Fruit fly (Drosophila melanogaster) S2 (cell line): ENCODE measurements around the gene CG15482.
"Not testable (repeated sequence)": the region's sequence is repeated elsewhere in the genome, so short reads cannot be mapped to it uniquely, and the experiment has no call there.

Experiments
- CG8478 ChIP-seq: fragments of >200 bp; optimal IDR thresholded peaks from 2 replicates; lab custom pipeline; 2018
- CTCF ChIP-seq, 2 experiments: fragments of >200 bp; optimal IDR thresholded peaks; 2 replicates each; lab custom pipeline; 2018

DNA sequence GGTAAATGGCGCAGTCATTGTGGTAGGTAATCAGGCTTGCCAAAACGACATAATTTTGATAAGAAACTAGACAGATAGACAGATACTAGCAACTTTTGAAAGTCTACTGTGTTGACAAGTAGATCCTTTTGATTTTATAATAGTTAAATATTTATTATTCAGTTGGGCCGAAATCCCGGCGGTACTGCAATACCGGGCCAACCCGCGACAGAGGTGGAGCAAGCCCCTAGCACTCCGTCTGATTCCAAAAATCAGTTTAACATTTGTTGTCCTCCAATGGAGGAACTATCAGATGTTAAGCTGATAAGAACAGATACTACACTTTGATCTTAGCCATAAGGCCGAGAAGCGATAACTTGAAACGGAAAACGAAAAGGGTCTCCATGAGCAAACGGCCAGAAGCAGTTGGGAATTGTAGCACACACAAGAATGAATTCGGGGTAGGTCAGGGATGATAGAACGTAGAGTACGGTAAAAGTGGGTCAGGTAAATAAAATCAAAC, at the start of gene CG15482:
- not testable (repeated sequence) for TF ChIP-seq CG8478; CTCF (optimal IDR thresholded peaks at IDR 0.05; lab: Kevin White, UChicago)
